Fruit fly (Drosophila melanogaster) whole organism, prepupa: Measurements from ENCODE around the gene Nup154.

ENCODE experiments used
- Blimp-1 ChIP-seq: fragments of 200-800 bp; sonication (Bioruptor generic); optimal IDR thresholded peaks from 3 replicates; lab custom pipeline; 2017; ENCODE audit warnings: missing biosample characterization, missing genetic modification characterization, mild to moderate bottlenecking, moderate library complexity, missing genetic modification reagents
- CG10631 ChIP-seq: fragments of 200-800 bp; sonication (Bioruptor generic); optimal IDR thresholded peaks from 2 replicates; lab custom pipeline; 2016; ENCODE audit warnings: missing biosample characterization, missing genetic modification characterization
- CG10669 ChIP-seq: fragments of 200-800 bp; sonication (Bioruptor generic); optimal IDR thresholded peaks from 3 replicates; lab custom pipeline; 2018; ENCODE audit warnings: missing biosample characterization, mild to moderate bottlenecking, missing genetic modification characterization, moderate library complexity
- CG11762 ChIP-seq: fragments of 200-800 bp; sonication (Bioruptor generic); optimal IDR thresholded peaks from 3 replicates; lab custom pipeline; 2016; ENCODE audit warnings: missing biosample characterization, missing genetic modification characterization; ENCODE audit not compliant: insufficient read depth
- CG15336 ChIP-seq: fragments of 200-800 bp; sonication (Bioruptor generic); IDR thresholded peaks from 2 replicates; pipeline ENCODE4 v1.3.6; 2022; ENCODE audit warnings: missing biosample characterization, missing genetic modification characterization
- CG1621 ChIP-seq: fragments of 200-800 bp; sonication (Bioruptor generic); optimal IDR thresholded peaks from 3 replicates; lab custom pipeline; 2018; ENCODE audit warnings: missing biosample characterization, mild to moderate bottlenecking, missing genetic modification characterization
- CG31627 ChIP-seq: fragments of 200-800 bp; sonication (Bioruptor generic); optimal IDR thresholded peaks from 3 replicates; lab custom pipeline; 2016; ENCODE audit warnings: missing biosample characterization, missing genetic modification characterization
- CG32006 ChIP-seq: fragments of 200-800 bp; sonication (Bioruptor generic); optimal IDR thresholded peaks from 3 replicates; lab custom pipeline; 2017; ENCODE audit warnings: missing biosample characterization, mild to moderate bottlenecking, missing genetic modification characterization
- CG34406 ChIP-seq: fragments of 200-800 bp; sonication (Bioruptor generic); optimal IDR thresholded peaks from 3 replicates; lab custom pipeline; 2016; ENCODE audit warnings: missing biosample characterization, missing genetic modification characterization
- CG3919 ChIP-seq: fragments of 200-800 bp; sonication (Bioruptor generic); optimal IDR thresholded peaks from 3 replicates; lab custom pipeline; 2016; ENCODE audit warnings: missing biosample characterization, missing genetic modification characterization
- CG4318 ChIP-seq: fragments of 200-800 bp; sonication (Bioruptor generic); optimal IDR thresholded peaks from 3 replicates; lab custom pipeline; 2017; ENCODE audit warnings: missing biosample characterization, mild to moderate bottlenecking, missing genetic modification characterization
- CG6276 ChIP-seq: fragments of 200-800 bp; sonication (Bioruptor generic); optimal IDR thresholded peaks from 2 replicates; lab custom pipeline; 2017; ENCODE audit warnings: missing biosample characterization, mild to moderate bottlenecking, missing genetic modification characterization
- CG6808 ChIP-seq: fragments of 200-800 bp; sonication (Bioruptor generic); optimal IDR thresholded peaks from 3 replicates; lab custom pipeline; 2017; ENCODE audit warnings: missing biosample characterization, missing genetic modification characterization, mild to moderate bottlenecking, moderate library complexity, missing genetic modification reagents
- CG6854 ChIP-seq: fragments of 200-800 bp; sonication (Bioruptor generic); optimal IDR thresholded peaks from 2 replicates; lab custom pipeline; 2017; ENCODE audit warnings: missing biosample characterization, mild to moderate bottlenecking, missing genetic modification characterization
- CG7368 ChIP-seq: fragments of 200-800 bp; sonication (Bioruptor generic); optimal IDR thresholded peaks from 3 replicates; lab custom pipeline; 2016; ENCODE audit warnings: missing biosample characterization, missing genetic modification characterization
- CG8119 ChIP-seq: fragments of 200-800 bp; sonication (Bioruptor generic); IDR thresholded peaks from 3 replicates; pipeline ENCODE4 v1.3.6; 2022; ENCODE audit warnings: missing biosample characterization, missing genetic modification characterization
- CG8632 ChIP-seq: fragments of 200-800 bp; sonication (Bioruptor generic); optimal IDR thresholded peaks from 3 replicates; lab custom pipeline; 2016; ENCODE audit warnings: missing biosample characterization, missing genetic modification characterization
- CG9139 ChIP-seq: fragments of 200-800 bp; sonication (Bioruptor generic); optimal IDR thresholded peaks from 3 replicates; lab custom pipeline; 2017; ENCODE audit warnings: missing biosample characterization, mild to moderate bottlenecking, missing genetic modification characterization
- Eip93F ChIP-seq: fragments of 200-800 bp; sonication (Bioruptor generic); optimal IDR thresholded peaks from 2 replicates; lab custom pipeline; 2016; ENCODE audit warnings: missing biosample characterization, mild to moderate bottlenecking, missing genetic modification characterization
- Ets21C ChIP-seq: fragments of 200-800 bp; sonication (Bioruptor generic); optimal IDR thresholded peaks from 3 replicates; lab custom pipeline; 2016; ENCODE audit warnings: missing biosample characterization, missing genetic modification characterization
- Ets96B ChIP-seq: fragments of 200-800 bp; optimal IDR thresholded peaks from 2 replicates; lab custom pipeline; 2019; ENCODE audit warnings: missing biosample characterization, mild to moderate bottlenecking, missing genetic modification characterization, moderate library complexity
- Hr39 ChIP-seq: fragments of 200-800 bp; sonication (Bioruptor generic); optimal IDR thresholded peaks from 2 replicates; lab custom pipeline; 2016; ENCODE audit warnings: missing biosample characterization, missing genetic modification characterization
- Hr4 ChIP-seq: fragments of 200-800 bp; sonication (Bioruptor generic); optimal IDR thresholded peaks from 3 replicates; lab custom pipeline; 2016; ENCODE audit warnings: missing biosample characterization, missing genetic modification characterization
- Lpt ChIP-seq: fragments of 200-800 bp; sonication (Bioruptor generic); optimal IDR thresholded peaks from 3 replicates; lab custom pipeline; 2016; ENCODE audit warnings: missing biosample characterization, missing genetic modification characterization
- Met ChIP-seq: fragments of 200-800 bp; sonication (Bioruptor generic); optimal IDR thresholded peaks from 3 replicates; lab custom pipeline; 2016; ENCODE audit warnings: missing biosample characterization, missing genetic modification characterization
- Smox ChIP-seq: fragments of 200-800 bp; sonication (Bioruptor generic); optimal IDR thresholded peaks from 3 replicates; lab custom pipeline; 2016; ENCODE audit warnings: missing biosample characterization, missing genetic modification characterization
- Sox102F ChIP-seq: fragments of 200-800 bp; sonication (Bioruptor generic); optimal IDR thresholded peaks from 2 replicates; lab custom pipeline; 2016; ENCODE audit warnings: missing biosample characterization, mild to moderate bottlenecking, missing genetic modification characterization
- Sox15 ChIP-seq: fragments of 200-800 bp; sonication (Bioruptor generic); optimal IDR thresholded peaks from 3 replicates; lab custom pipeline; 2016; ENCODE audit warnings: missing biosample characterization, missing genetic modification characterization
- achi ChIP-seq: fragments of 200-800 bp; sonication (Bioruptor generic); optimal IDR thresholded peaks from 3 replicates; lab custom pipeline; 2016; ENCODE audit warnings: missing biosample characterization, missing genetic modification characterization
- acj6 ChIP-seq: fragments of 200-800 bp; sonication (Bioruptor generic); optimal IDR thresholded peaks from 3 replicates; lab custom pipeline; 2016; ENCODE audit warnings: missing biosample characterization, missing genetic modification characterization
- cyc ChIP-seq: fragments of 200-800 bp; sonication (Bioruptor generic); optimal IDR thresholded peaks from 3 replicates; lab custom pipeline; 2016; ENCODE audit warnings: missing biosample characterization, missing genetic modification characterization
- dac ChIP-seq: fragments of 200-800 bp; sonication (Bioruptor generic); optimal IDR thresholded peaks from 2 replicates; lab custom pipeline; 2017; ENCODE audit warnings: missing biosample characterization, mild to moderate bottlenecking, missing genetic modification characterization
- eg ChIP-seq: fragments of 200-800 bp; sonication (Bioruptor generic); IDR thresholded peaks from 3 replicates; pipeline ENCODE4 v1.3.6; 2022; ENCODE audit warnings: missing biosample characterization, missing genetic modification characterization
- esn ChIP-seq: fragments of 200-800 bp; sonication (Bioruptor generic); optimal IDR thresholded peaks from 2 replicates; lab custom pipeline; 2016; ENCODE audit warnings: missing biosample characterization, mild to moderate bottlenecking, missing genetic modification characterization, moderate library complexity
- fd59A ChIP-seq: fragments of 200-800 bp; sonication (Bioruptor generic); optimal IDR thresholded peaks from 2 replicates; lab custom pipeline; 2017; ENCODE audit warnings: missing biosample characterization, mild to moderate bottlenecking, missing genetic modification characterization, missing genetic modification reagents
- fd85E ChIP-seq: fragments of 200-800 bp; sonication (Bioruptor generic); optimal IDR thresholded peaks from 3 replicates; lab custom pipeline; 2016; ENCODE audit warnings: missing biosample characterization, missing genetic modification characterization
- lz ChIP-seq: fragments of 200-800 bp; sonication (Bioruptor generic); optimal IDR thresholded peaks from 3 replicates; lab custom pipeline; 2016; ENCODE audit warnings: missing biosample characterization, missing genetic modification characterization
- net ChIP-seq: fragments of 200-800 bp; sonication (Bioruptor generic); optimal IDR thresholded peaks from 3 replicates; lab custom pipeline; 2016; ENCODE audit warnings: missing biosample characterization, missing genetic modification characterization
- pdm3 ChIP-seq: fragments of 200-800 bp; sonication (Bioruptor generic); optimal IDR thresholded peaks from 3 replicates; lab custom pipeline; 2016; ENCODE audit warnings: missing biosample characterization, missing genetic modification characterization
- spab ChIP-seq: fragments of 200-800 bp; sonication (Bioruptor generic); optimal IDR thresholded peaks from 2 replicates; lab custom pipeline; 2017; ENCODE audit warnings: missing biosample characterization, mild to moderate bottlenecking, missing genetic modification characterization, missing genetic modification reagents
- ss ChIP-seq, 2 experiments: fragments of 200-800 bp; sonication (Bioruptor generic); optimal IDR thresholded peaks; 2 replicates in 1 of 2; 3 replicates in 1 of 2; lab custom pipeline; 2017 to 2018; ENCODE audit warnings: mild to moderate bottlenecking in 2 of 2, missing biosample characterization in 2 of 2, missing genetic modification characterization in 2 of 2, moderate library complexity in 1 of 2
- svp ChIP-seq: fragments of 200-800 bp; sonication (Bioruptor generic); peaks from one replicate; lab custom pipeline; 2016; ENCODE audit warnings: missing biosample characterization, missing genetic modification characterization
- vri ChIP-seq: fragments of 200-800 bp; sonication (Bioruptor generic); optimal IDR thresholded peaks from 3 replicates; lab custom pipeline; 2016; ENCODE audit warnings: missing biosample characterization, mild to moderate bottlenecking, missing genetic modification characterization

Gene Nup154

DNA sequence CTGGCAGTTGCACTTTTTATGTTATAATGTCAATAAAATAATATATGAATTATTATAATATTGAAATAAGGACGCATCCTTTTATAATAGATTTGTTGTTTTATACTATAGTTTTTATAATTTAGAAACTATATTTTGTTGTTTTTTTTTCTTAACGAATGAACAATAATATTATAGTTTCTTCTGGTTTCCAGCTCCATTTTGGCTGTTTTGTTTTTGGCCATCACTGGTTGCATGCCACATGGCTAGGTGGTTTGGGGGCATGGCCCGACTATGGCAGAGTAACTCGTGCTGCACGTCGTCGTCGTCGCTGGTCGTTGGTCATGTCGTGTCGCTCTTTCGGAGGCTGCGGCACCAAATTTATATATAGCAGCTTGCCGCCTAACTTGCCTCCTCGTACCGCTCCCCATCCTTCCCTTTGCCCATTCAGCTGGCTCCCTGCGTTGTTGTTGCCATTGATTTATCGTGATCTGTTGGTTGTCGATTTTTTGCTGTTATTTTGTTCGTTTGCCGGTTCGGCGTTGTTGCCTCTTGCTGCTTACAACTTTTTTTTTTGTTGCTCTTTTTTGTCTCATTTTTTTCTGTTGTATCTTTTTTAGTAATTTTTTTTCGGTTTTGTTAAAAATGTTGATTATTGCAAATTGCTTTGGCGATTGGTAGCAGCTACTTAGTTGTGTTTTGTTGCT, 27.8 kb downstream of the Nup154 start (continued):
- TF ChIP-seq Sox102F (GFP tag; lab: Kevin White, UChicago), result no peak
- no peak for TF ChIP-seq Ets96B
- TF ChIP-seq CG6276, result peak; percentile 87
- TF ChIP-seq dac (GFP tag; lab: Kevin White, UChicago), result peak; percentile 5

DNA sequence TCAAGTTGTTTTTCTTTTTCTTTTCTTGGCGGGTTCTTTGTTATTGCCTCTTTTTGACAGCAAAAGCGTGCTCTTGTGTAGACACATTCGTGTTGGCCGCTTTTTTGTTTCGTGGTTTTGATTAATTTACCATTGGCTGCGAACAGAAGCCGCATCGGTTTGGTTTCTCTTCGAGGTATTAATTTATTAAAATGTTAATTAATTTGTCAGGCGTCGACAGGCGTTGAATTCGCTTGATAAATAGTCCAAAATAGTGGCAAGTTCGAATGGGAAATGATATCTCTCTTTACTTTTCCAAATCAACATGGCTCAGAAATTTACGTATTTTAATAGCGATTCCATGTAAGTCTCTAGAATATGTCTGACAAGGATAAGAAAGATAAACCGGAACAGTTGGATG, 29.9 kb downstream of the Nup154 start, which contains the start of gene CG18666:
Gene CG18666, plus strand, starts transcription at position 301 of the 400 bp plus-strand sequence.
- TF ChIP-seq spab (no peak), dac (GFP tag; lab: Kevin White, UChicago) (no peak), CG15336 (no peak), CG4318 (GFP tag; lab: Kevin White, UChicago) (no peak), Sox102F (GFP tag; lab: Kevin White, UChicago) (no peak), CG31627 (GFP tag; lab: Kevin White, UChicago) (no peak)
- TF ChIP-seq, all 60 proteins: peak for 0

DNA sequence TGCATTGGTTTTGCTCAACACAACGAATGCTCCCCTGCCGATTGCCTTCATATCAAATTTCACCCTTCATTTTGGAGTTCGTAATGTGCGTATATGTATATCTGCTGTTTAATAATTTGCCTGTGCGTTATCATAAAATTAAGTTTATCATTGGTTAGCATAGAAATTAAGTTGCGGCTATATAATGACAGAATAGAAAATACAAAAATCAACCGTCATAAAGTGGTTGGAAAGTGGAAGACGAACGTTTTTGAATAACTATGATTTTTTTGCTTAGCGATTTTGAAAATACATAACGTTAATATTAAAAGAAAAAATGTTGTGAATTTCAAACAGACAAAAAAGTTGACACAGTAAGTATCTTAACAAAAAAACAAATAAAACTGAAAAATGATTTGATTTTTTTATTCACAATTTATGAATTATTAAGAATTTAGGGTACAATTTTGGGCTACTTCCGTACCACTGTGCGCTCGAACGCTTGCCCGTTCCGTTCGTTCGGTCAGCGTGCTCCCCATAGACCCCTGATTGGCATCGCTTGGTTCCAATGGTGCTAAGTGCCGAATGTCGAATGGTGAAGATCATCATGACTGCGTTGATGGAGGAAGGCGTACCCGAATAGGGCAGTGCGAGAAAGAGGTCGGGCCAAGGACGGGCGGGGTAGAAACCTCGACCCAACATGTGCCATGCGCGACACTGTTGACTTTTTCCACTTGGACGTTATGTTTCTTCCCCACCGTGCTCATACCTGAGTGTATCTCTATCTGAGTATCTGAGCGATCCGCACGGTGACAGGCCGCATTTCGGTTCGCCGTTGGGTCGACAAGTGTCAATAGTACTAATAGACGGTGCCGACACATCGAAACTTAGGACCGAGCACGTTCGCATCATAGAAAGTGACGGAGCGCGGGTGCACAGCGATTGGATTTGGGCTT, 33.2 kb downstream of the Nup154 start:
- TF ChIP-seq CG31627 (GFP tag; lab: Kevin White, UChicago), result peak; percentile 35
- no peak for TF ChIP-seq Sox102F (GFP tag; lab: Kevin White, UChicago)
- TF ChIP-seq CG10631, result peak; percentile 17
- no peak for TF ChIP-seq Blimp-1 (GFP tag; lab: Kevin White, UChicago)
- peak; percentile 28 for TF ChIP-seq Met (GFP tag; lab: Kevin White, UChicago)
- TF ChIP-seq CG3919, result no peak
- no peak for TF ChIP-seq cyc (GFP tag; lab: Kevin White, UChicago)
- no peak for TF ChIP-seq Eip93F (GFP tag; lab: Kevin White, UChicago)
- TF ChIP-seq esn (GFP tag; lab: Kevin White, UChicago), result peak; percentile 30
- TF ChIP-seq Sox15, result no peak
- peak; percentile 29 for TF ChIP-seq svp (GFP tag; lab: Kevin White, UChicago)
- TF ChIP-seq Hr4 (GFP tag; lab: Kevin White, UChicago), result peak; percentile 26
- TF ChIP-seq eg, result no peak
- TF ChIP-seq CG1621 (tag; lab: Kevin White, UChicago), result no peak
- TF ChIP-seq CG10669 (GFP tag; lab: Kevin White, UChicago), result no peak
- TF ChIP-seq CG4318 (GFP tag; lab: Kevin White, UChicago), result no peak
- no peak for TF ChIP-seq CG8119 (GFP tag; lab: Robert Waterston, UW)
- peak; percentile 10 for TF ChIP-seq acj6 (GFP tag; lab: Kevin White, UChicago)
- TF ChIP-seq fd85E (GFP tag; lab: Kevin White, UChicago), result no peak
- no peak for TF ChIP-seq CG11762 (GFP tag; lab: Kevin White, UChicago)
- TF ChIP-seq CG32006, result peak; percentile 33
- no peak for TF ChIP-seq Smox
- no peak for TF ChIP-seq Ets96B
- TF ChIP-seq Ets21C, result peak; percentile 4
- no peak for TF ChIP-seq Hr39
- peak; percentile 12 for TF ChIP-seq CG34406
- peak; percentile 12 for TF ChIP-seq pdm3
- peak; percentile 22 for TF ChIP-seq net (GFP tag; lab: Kevin White, UChicago)
- peak; percentile 33 for TF ChIP-seq achi (GFP tag; lab: Kevin White, UChicago)
- TF ChIP-seq CG7368 (GFP tag; lab: Kevin White, UChicago), result no peak
- TF ChIP-seq spab, result no peak
- TF ChIP-seq Lpt (GFP tag; lab: Kevin White, UChicago), result no peak
- no peak for TF ChIP-seq ss (GFP tag; optimal IDR thresholded peaks at IDR 0.05; lab: Kevin White, UChicago)
- no peak for TF ChIP-seq vri
- no peak for TF ChIP-seq CG6808 (GFP tag; lab: Kevin White, UChicago)
- TF ChIP-seq CG6854 (GFP tag; lab: Kevin White, UChicago), result no peak
- TF ChIP-seq dac (GFP tag; lab: Kevin White, UChicago), result no peak
- peak; percentile 15 for TF ChIP-seq CG8632 (GFP tag; lab: Kevin White, UChicago)
- 0 out of 2 replicates have a peak, but pooled peaks have one; percentile 34 for TF ChIP-seq CG15336
- no peak for TF ChIP-seq lz (GFP tag; lab: Kevin White, UChicago)
- TF ChIP-seq CG9139 (GFP tag; lab: Kevin White, UChicago), result no peak
- TF ChIP-seq fd59A (GFP tag; lab: Kevin White, UChicago), result no peak
